Worm (Caenorhabditis elegans) whole organism, mixed stage, embryonic: ENCODE results near the gene C25H3.14.

ENCODE experiments used
- M03D4.4 ChIP-seq: sonication (generic microtip); optimal IDR thresholded peaks from 2 replicates; lab custom pipeline; 2017; ENCODE audit warnings: mild to moderate bottlenecking, missing genetic modification characterization, missing compliant biosample characterization
- bed-3 ChIP-seq: fragments of 200-800 bp; sonication (Bioruptor generic); optimal IDR thresholded peaks from 3 replicates; lab custom pipeline; 2018; ENCODE audit warnings: mild to moderate bottlenecking, missing genetic modification characterization, moderate library complexity, missing compliant biosample characterization
- ceh-39 ChIP-seq: fragments of 150-350 bp; optimal IDR thresholded peaks from 2 replicates; lab custom pipeline; 2014; ENCODE audit warnings: missing biosample characterization, missing genetic modification characterization
- ceh-43 ChIP-seq: fragments of 200-800 bp; sonication (Bioruptor generic); optimal IDR thresholded peaks from 2 replicates; lab custom pipeline; 2018; ENCODE audit warnings: mild to moderate bottlenecking, missing genetic modification characterization, moderate library complexity, missing compliant biosample characterization
- ceh-83 ChIP-seq: fragments of 200-800 bp; sonication (Bioruptor generic); optimal IDR thresholded peaks from 2 replicates; lab custom pipeline; 2018; ENCODE audit warnings: mild to moderate bottlenecking, missing genetic modification characterization, missing compliant biosample characterization
- ces-1 ChIP-seq: fragments of 150-350 bp; optimal IDR thresholded peaks from 2 replicates; lab custom pipeline; 2014; ENCODE audit warnings: missing biosample characterization, missing genetic modification reagents, missing genetic modification characterization
- cnd-1 ChIP-seq: fragments of 200-800 bp; sonication (Bioruptor generic); optimal IDR thresholded peaks from 2 replicates; lab custom pipeline; 2018; ENCODE audit warnings: mild to moderate bottlenecking, missing genetic modification characterization, missing compliant biosample characterization
- drap-1 ChIP-seq: fragments of 200-800 bp; sonication (Bioruptor generic); optimal IDR thresholded peaks from 3 replicates; lab custom pipeline; 2018; ENCODE audit warnings: mild to moderate bottlenecking, missing genetic modification characterization, missing compliant biosample characterization
- elt-1 ChIP-seq: sonication (generic microtip); optimal IDR thresholded peaks from 2 replicates; lab custom pipeline; 2017; ENCODE audit warnings: missing genetic modification characterization, mild to moderate bottlenecking, missing compliant biosample characterization, antibody characterized with exemption, moderate library complexity, borderline replicate concordance; ENCODE audit not compliant: insufficient read depth
- elt-3 ChIP-seq: fragments of 150-350 bp; optimal IDR thresholded peaks from 2 replicates; lab custom pipeline; 2014; ENCODE audit warnings: missing biosample characterization, missing genetic modification characterization
- flh-1 ChIP-seq: fragments of 200-800 bp; sonication (Bioruptor generic); optimal IDR thresholded peaks from 2 replicates; lab custom pipeline; 2018; ENCODE audit warnings: mild to moderate bottlenecking, missing genetic modification characterization, moderate library complexity, missing compliant biosample characterization
- ham-2 ChIP-seq: fragments of 200-800 bp; sonication (Bioruptor generic); optimal IDR thresholded peaks from 2 replicates; lab custom pipeline; 2018; ENCODE audit warnings: mild to moderate bottlenecking, missing genetic modification characterization, missing compliant biosample characterization
- hlh-1 ChIP-seq: fragments of 150-350 bp; optimal IDR thresholded peaks from 2 replicates; lab custom pipeline; 2014; ENCODE audit warnings: missing biosample characterization, missing genetic modification reagents, missing genetic modification characterization
- lin-13 ChIP-seq: fragments of 150-350 bp; optimal IDR thresholded peaks from 2 replicates; lab custom pipeline; 2014; ENCODE audit warnings: missing biosample characterization, missing genetic modification characterization
- lin-32 ChIP-seq: fragments of 200-800 bp; sonication (Bioruptor generic); optimal IDR thresholded peaks from 2 replicates; lab custom pipeline; 2018; ENCODE audit warnings: mild to moderate bottlenecking, missing genetic modification characterization, missing compliant biosample characterization
- lsy-2 ChIP-seq: fragments of 150-350 bp; optimal IDR thresholded peaks from 2 replicates; lab custom pipeline; 2014; ENCODE audit warnings: missing biosample characterization, missing genetic modification characterization
- mab-5 ChIP-seq: fragments of 150-350 bp; optimal IDR thresholded peaks from 2 replicates; lab custom pipeline; 2014; ENCODE audit warnings: missing biosample characterization, missing genetic modification characterization
- mep-1 ChIP-seq: fragments of 150-350 bp; optimal IDR thresholded peaks from 2 replicates; lab custom pipeline; 2017; ENCODE audit warnings: missing biosample characterization, missing genetic modification reagents, missing genetic modification characterization, inconsistent platforms
- mls-2 ChIP-seq: sonication (generic microtip); optimal IDR thresholded peaks from 2 replicates; lab custom pipeline; 2016; ENCODE audit warnings: mild to moderate bottlenecking, missing genetic modification characterization, moderate library complexity, missing compliant biosample characterization
- nhr-12 ChIP-seq: fragments of 150-350 bp; optimal IDR thresholded peaks from 2 replicates; lab custom pipeline; 2014; ENCODE audit warnings: missing biosample characterization, missing genetic modification characterization
- nhr-2 ChIP-seq: fragments of 150-350 bp; optimal IDR thresholded peaks from 2 replicates; lab custom pipeline; 2014; ENCODE audit warnings: missing biosample characterization, missing genetic modification characterization
- nhr-237 ChIP-seq: fragments of 150-350 bp; optimal IDR thresholded peaks from 2 replicates; lab custom pipeline; 2014; ENCODE audit warnings: missing biosample characterization, missing genetic modification characterization
- nhr-28 ChIP-seq: fragments of 150-350 bp; optimal IDR thresholded peaks from 2 replicates; lab custom pipeline; 2014; ENCODE audit warnings: missing biosample characterization, missing genetic modification characterization
- pha-4 ChIP-seq: fragments of 150-350 bp; optimal IDR thresholded peaks from 2 replicates; lab custom pipeline; 2018; ENCODE audit warnings: missing biosample characterization, missing genetic modification reagents, missing genetic modification characterization
- sem-2 ChIP-seq: fragments of 200-800 bp; sonication (Bioruptor generic); optimal IDR thresholded peaks from 2 replicates; lab custom pipeline; 2018; ENCODE audit warnings: mild to moderate bottlenecking, missing genetic modification characterization, missing compliant biosample characterization
- snpc-4 ChIP-seq: fragments of 150-350 bp; optimal IDR thresholded peaks from 2 replicates; lab custom pipeline; 2014; ENCODE audit warnings: missing biosample characterization, missing genetic modification characterization
- sptf-1 ChIP-seq: sonication (generic microtip); optimal IDR thresholded peaks from 2 replicates; lab custom pipeline; 2017; ENCODE audit warnings: mild to moderate bottlenecking, missing genetic modification characterization, moderate library complexity, missing compliant biosample characterization
- tbx-8 ChIP-seq: fragments of 200-800 bp; sonication (Bioruptor generic); optimal IDR thresholded peaks from 2 replicates; lab custom pipeline; 2018; ENCODE audit warnings: mild to moderate bottlenecking, missing genetic modification characterization, moderate library complexity, missing compliant biosample characterization
- unc-39 ChIP-seq: fragments of 150-350 bp; optimal IDR thresholded peaks from 2 replicates; lab custom pipeline; 2014; ENCODE audit warnings: missing biosample characterization, missing genetic modification characterization
- unc-62 ChIP-seq: fragments of 150-350 bp; optimal IDR thresholded peaks from 2 replicates; lab custom pipeline; 2014; ENCODE audit warnings: missing biosample characterization, missing genetic modification reagents, missing genetic modification characterization
- zip-8 ChIP-seq: fragments of 150-350 bp; optimal IDR thresholded peaks from 2 replicates; lab custom pipeline; 2014; ENCODE audit warnings: missing biosample characterization, missing genetic modification characterization
- ztf-11 ChIP-seq: fragments of 150-350 bp; optimal IDR thresholded peaks from 2 replicates; lab custom pipeline; 2014; ENCODE audit warnings: missing biosample characterization, missing genetic modification characterization

The C25H3.14 gene

DNA sequence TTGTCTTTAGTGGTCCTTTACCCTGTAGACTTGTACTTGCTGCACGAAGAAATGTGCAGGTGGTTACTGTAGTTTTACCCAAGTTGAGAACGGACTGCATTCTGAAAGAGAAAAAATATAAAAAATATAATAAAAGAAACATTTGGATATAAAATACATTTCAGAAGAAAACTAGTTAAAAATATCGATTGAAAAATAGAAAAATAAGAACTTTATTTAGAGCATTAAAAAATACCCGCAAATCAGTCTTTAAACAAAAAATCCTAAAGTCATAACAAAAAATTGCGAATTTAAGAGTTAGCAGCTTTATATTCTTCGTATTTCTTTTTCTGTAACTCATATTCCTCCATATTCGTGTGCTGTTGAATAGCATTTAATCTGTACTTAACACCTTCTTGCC lies 26.1 kb upstream of the C25H3.14 start, which contains the start of gene C25H3.7:
TSS of gene C25H3.7 (minus strand) at position 101 of the 400 bp plus-strand sequence.
- TF ChIP-seq mep-1 (no peak), M03D4.4 (tag; lab: Kevin White, UChicago) (no peak), nhr-28 (tag; lab: Kevin White, UChicago) (no peak), ztf-11 (no peak), tbx-8 (GFP tag; lab: Kevin White, UChicago) (no peak), hlh-1 (tag; lab: Kevin White, UChicago) (no peak), zip-8 (tag; lab: Kevin White, UChicago) (no peak), cnd-1 (tag; lab: Kevin White, UChicago) (no peak), sptf-1 (no peak), ceh-43 (GFP tag; lab: Kevin White, UChicago) (no peak), pha-4 (no peak), mab-5 (tag; lab: Kevin White, UChicago) (no peak), unc-62 (no peak), drap-1 (GFP tag; lab: Kevin White, UChicago) (no peak), lin-32 (GFP tag; lab: Kevin White, UChicago) (no peak), ceh-83 (GFP tag; lab: Kevin White, UChicago) (no peak), nhr-237 (tag; lab: Kevin White, UChicago) (no peak), ces-1 (GFP tag; lab: Kevin White, UChicago) (no peak), mls-2 (tag; lab: Kevin White, UChicago) (no peak)

DNA sequence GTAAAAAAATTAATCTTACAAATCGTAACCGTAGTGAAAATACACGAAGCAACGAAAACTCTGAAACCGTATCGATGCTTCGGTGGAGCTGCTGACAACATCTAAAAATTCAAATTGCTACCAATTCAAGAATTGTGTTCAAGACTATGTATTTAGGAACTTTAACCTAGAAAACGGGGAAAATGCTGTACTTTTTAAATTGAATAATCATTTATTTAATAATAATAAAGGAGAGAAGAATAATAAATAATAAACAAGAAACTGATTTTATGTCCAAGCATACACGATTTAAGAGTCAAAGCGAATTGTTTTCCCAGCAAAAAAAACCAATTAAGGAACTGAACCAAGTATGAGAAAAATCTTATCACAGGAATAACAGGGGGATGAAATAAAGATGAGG lies 25.3 kb upstream of the C25H3.14 start, which contains the start of gene C25H3.17:
TSS of gene C25H3.17 (minus strand) at position 101 of the 400 bp plus-strand sequence.
- TF ChIP-seq ceh-83 (GFP tag; lab: Kevin White, UChicago) (no peak), sptf-1 (no peak), nhr-28 (tag; lab: Kevin White, UChicago) (no peak), nhr-237 (tag; lab: Kevin White, UChicago) (no peak), nhr-12 (no peak)

DNA sequence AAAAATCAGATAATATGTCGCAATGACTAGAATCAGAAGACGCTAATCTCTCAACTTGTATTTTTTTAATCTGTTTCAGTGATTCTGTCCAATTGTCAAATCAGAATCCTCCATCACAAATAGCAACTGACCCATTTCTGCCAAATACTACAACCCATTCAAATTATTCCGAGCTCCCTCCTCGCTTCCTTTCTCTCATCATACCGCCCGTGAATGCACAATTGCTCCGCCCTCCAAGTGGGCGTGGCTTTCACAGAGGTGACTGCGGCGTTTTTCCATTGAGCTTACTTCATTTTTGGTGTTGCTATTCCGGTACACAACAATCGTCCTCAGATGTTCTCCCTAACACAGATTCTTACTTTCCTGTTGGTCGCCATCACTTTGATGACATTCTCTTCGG lies 14.2 kb upstream of the C25H3.14 start, which contains the start of gene flp-27:
TSS of gene flp-27 (plus strand) at position 301 of the 400 bp plus-strand sequence.
- TF ChIP-seq nhr-2 (tag; lab: Kevin White, UChicago) (no peak), ztf-11 (no peak)

DNA sequence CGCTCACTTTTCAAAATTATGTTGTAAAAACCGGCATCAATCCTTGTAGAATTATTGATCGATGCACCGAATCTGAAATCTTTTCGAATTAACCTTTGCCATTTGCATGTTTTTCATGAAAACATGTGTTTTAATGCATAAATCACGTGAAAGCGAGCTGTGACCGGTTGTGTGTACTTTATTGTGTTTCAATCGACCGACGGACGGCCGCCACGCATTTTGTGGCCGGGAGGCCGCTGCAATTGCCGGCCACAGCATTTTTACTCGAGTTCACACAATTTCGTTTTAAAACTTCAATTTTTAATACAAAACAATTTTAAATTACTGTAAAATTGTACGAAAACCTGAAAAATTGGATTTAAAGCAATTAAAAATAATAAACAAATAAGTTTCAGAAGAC lies 5.9 kb upstream of the C25H3.14 start, which contains the start of gene C25H3.11:
TSS of gene C25H3.11 (minus strand) at position 82 of the 400 bp plus-strand sequence.
- TF ChIP-seq mab-5 (tag; lab: Kevin White, UChicago) (no peak), nhr-28 (tag; lab: Kevin White, UChicago) (no peak), zip-8 (tag; lab: Kevin White, UChicago) (no peak), unc-39 (no peak), ham-2 (GFP tag; lab: Kevin White, UChicago) (no peak), flh-1 (no peak), sem-2 (no peak), tbx-8 (GFP tag; lab: Kevin White, UChicago) (no peak), lin-13 (no peak), unc-62 (no peak), hlh-1 (tag; lab: Kevin White, UChicago) (no peak), lsy-2 (tag; lab: Kevin White, UChicago) (no peak), snpc-4 (no peak), drap-1 (GFP tag; lab: Kevin White, UChicago) (no peak), mls-2 (tag; lab: Kevin White, UChicago) (no peak), M03D4.4 (tag; lab: Kevin White, UChicago) (peak; percentile 8), mep-1 (peak; percentile 6), pha-4 (no peak), ztf-11 (no peak), nhr-2 (tag; lab: Kevin White, UChicago) (peak; percentile 12), nhr-237 (tag; lab: Kevin White, UChicago) (no peak), bed-3 (GFP tag; lab: Kevin White, UChicago) (no peak), ceh-43 (GFP tag; lab: Kevin White, UChicago) (no peak)

DNA sequence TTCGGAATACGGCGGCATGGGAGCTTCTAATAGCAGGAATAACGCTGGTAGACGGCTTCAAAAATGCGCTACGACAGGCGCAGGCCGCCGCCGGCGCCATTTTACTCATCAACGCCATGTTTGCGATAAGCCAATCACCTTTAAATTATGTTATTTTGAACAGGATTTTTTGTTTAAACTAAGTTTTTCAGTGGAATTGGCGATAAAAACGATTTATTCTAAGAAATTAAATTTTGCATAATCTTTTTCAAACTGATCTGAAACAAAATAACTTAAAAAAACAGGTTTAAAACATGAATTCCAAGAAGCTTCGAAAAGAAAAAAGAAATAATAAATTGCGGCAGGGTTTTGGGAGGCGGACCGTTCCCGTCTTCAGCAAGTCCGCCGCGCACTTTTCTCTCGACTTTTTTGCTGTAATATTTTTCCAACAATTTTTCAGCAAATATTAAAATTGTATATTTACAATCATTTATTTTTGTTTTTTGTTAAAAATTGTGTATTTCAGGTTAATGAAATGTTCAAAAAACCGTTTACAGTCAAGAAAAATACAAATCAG lies 3.6 kb upstream of the C25H3.14 start, which contains the start of the genes ndub-5 and eif-2D:
TSS of gene ndub-5 (minus strand) at position 138 of the 556 bp plus-strand sequence.
TSS of gene eif-2D (plus strand) at position 506 of the 556 bp plus-strand sequence.
- TF ChIP-seq lsy-2 (tag; lab: Kevin White, UChicago) (peak; percentile 2), mep-1 (peak; percentile 37), cnd-1 (tag; lab: Kevin White, UChicago) (no peak), lin-13 (no peak), nhr-237 (tag; lab: Kevin White, UChicago) (no peak), elt-3 (tag; lab: Kevin White, UChicago) (no peak), sptf-1 (no peak), nhr-2 (tag; lab: Kevin White, UChicago) (no peak), nhr-12 (no peak), bed-3 (GFP tag; lab: Kevin White, UChicago) (no peak), elt-1 (tag; lab: Kevin White, UChicago) (no peak), ceh-39 (tag; lab: Kevin White, UChicago) (no peak)
